Worm (Caenorhabditis elegans) whole organism, early embryonic: ENCODE results near the gene C09H5.7.

ENCODE experiments used
- ama-1 ChIP-seq: fragments of 150-350 bp; optimal IDR thresholded peaks from 2 replicates; lab custom pipeline; 2014
- ets-7 ChIP-seq: sonication (generic microtip); optimal IDR thresholded peaks from 2 replicates; lab custom pipeline; 2016; ENCODE audit warnings: missing genotype, missing genetic modification characterization, missing compliant biosample characterization
- hmbx-1 ChIP-seq: sonication (generic microtip); optimal IDR thresholded peaks from 2 replicates; lab custom pipeline; 2016; ENCODE audit warnings: mild to moderate bottlenecking, missing genetic modification characterization, missing compliant biosample characterization
- scrt-1 ChIP-seq: fragments of 200-800 bp; sonication (Bioruptor generic); IDR thresholded peaks from 2 replicates; pipeline ENCODE4 v1.3.6; 2022; ENCODE audit warnings: missing genetic modification characterization, missing compliant biosample characterization
- sea-1 ChIP-seq: fragments of 200-800 bp; sonication (Bioruptor generic); conservative IDR thresholded peaks from 2 replicates; pipeline ENCODE4 v1.3.6; 2022; ENCODE audit warnings: missing genetic modification characterization, missing compliant biosample characterization
- tbx-11 ChIP-seq: fragments of 200-800 bp; sonication (Bioruptor generic); IDR thresholded peaks from 2 replicates; pipeline ENCODE4 v1.3.6; 2022; ENCODE audit warnings: missing genetic modification characterization, missing compliant biosample characterization
- tbx-37 ChIP-seq: fragments of 200-800 bp; sonication (Bioruptor generic); conservative IDR thresholded peaks from 2 replicates; pipeline ENCODE4 v1.3.6; 2022; ENCODE audit warnings: missing genetic modification reagents, missing genetic modification characterization, missing compliant biosample characterization

DNA sequence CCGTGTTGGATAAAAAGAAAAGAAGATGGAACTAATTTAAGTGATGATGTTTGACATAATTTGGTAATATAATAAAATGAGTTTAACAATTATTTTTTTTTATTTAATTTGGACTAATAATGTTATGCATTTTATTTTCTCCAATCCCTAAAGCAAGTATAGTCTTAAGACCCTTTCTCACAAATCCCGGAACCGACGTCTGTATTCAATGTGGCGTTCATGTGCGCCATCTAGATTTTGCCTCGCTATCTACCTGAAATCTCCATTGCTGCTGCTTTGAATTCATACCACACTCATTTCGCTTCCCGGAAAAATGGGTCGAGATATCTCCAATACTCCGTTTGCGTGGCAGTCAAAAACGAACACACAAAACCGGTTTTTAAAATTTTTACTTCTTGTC, 38.3 kb upstream of the C09H5.7 start, which contains the start of gene D1014.5:
- TF ChIP-seq sea-1 (GFP tag; lab: Robert Waterston, UW): no peak
- TF ChIP-seq ets-7 (tag; lab: Kevin White, UChicago): no peak
- no peak for TF ChIP-seq tbx-11 (GFP tag; lab: Robert Waterston, UW)
- no peak for TF ChIP-seq scrt-1 (GFP tag; lab: Robert Waterston, UW)
- no peak for TF ChIP-seq tbx-37 (GFP tag; lab: Robert Waterston, UW)
- no peak for TF ChIP-seq hmbx-1 (tag; lab: Kevin White, UChicago)
- TF ChIP-seq ama-1 (lab: Kevin White, UChicago): no peak
